Fruit fly (Drosophila melanogaster): ENCODE results near the gene CG8539.

The CG8539 gene

dm6 chr3L:7528380-7529080 is 29.9 kb upstream of the CG8539 start, which contains the start of gene lqf (continued):
- TF ChIP-seq kni (GFP tag; optimal IDR thresholded peaks at IDR 0.05) (no peak), CG30020 (tag; optimal IDR thresholded peaks at IDR 0.05) (peak; percentile 42), ash1 (GFP tag; optimal IDR thresholded peaks at IDR 0.05) (no peak), CG8388 (GFP tag; optimal IDR thresholded peaks at IDR 0.05) (no peak), Hand (GFP tag; optimal IDR thresholded peaks at IDR 0.05) (no peak), usp (GFP tag; optimal IDR thresholded peaks at IDR 0.05) (no peak), Myb (GFP tag; optimal IDR thresholded peaks at IDR 0.05) (peak; percentile 62), D19A (tag; optimal IDR thresholded peaks at IDR 0.05) (no peak), da (GFP tag; optimal IDR thresholded peaks at IDR 0.05) (no peak), stc (GFP tag; IDR thresholded peaks at IDR 0.05) (0 out of 2 replicates have a peak, but pooled peaks have one; percentile 18), gt (GFP tag; IDR thresholded peaks at IDR 0.05) (no peak), NK7.1 (GFP tag; optimal IDR thresholded peaks at IDR 0.05) (no peak), cas (GFP tag; IDR thresholded peaks at IDR 0.05) (no peak), CG7963 (GFP tag; IDR thresholded peaks at IDR 0.05; ENCODE audit: partially characterized antibody) (peak; percentile 84), nau (GFP tag; optimal IDR thresholded peaks at IDR 0.05) (no peak), CG8281 (tag; optimal IDR thresholded peaks at IDR 0.05) (no peak), repo (GFP tag; optimal IDR thresholded peaks at IDR 0.05) (no peak), CG15073 (GFP tag; optimal IDR thresholded peaks at IDR 0.05) (no peak), crp (GFP tag; optimal IDR thresholded peaks at IDR 0.05) (no peak), ro (GFP tag; IDR thresholded peaks at IDR 0.05) (no peak), gce (GFP tag; IDR thresholded peaks at IDR 0.05) (no peak), grau (tag; optimal IDR thresholded peaks at IDR 0.05) (peak; percentile 35), pfk (GFP tag; optimal IDR thresholded peaks at IDR 0.05) (no peak), CG9797 (GFP tag; optimal IDR thresholded peaks at IDR 0.05) (peak; percentile 31), HLH3B (GFP tag; IDR thresholded peaks at IDR 0.05) (no peak), CG14965 (GFP tag; optimal IDR thresholded peaks at IDR 0.05; ENCODE audit: borderline replicate concordance) (no peak), CG6683 (GFP tag; optimal IDR thresholded peaks at IDR 0.05) (no peak), fd102C (GFP tag; optimal IDR thresholded peaks at IDR 0.05) (no peak), sens-2 (GFP tag; IDR thresholded peaks at IDR 0.05) (no peak), slou (GFP tag; optimal IDR thresholded peaks at IDR 0.05) (peak; percentile 22), shn (GFP tag; optimal IDR thresholded peaks at IDR 0.05) (no peak), CG3847 (GFP tag; IDR thresholded peaks at IDR 0.05) (no peak), CG8944 (GFP tag; optimal IDR thresholded peaks at IDR 0.05) (no peak), Hr39 (optimal IDR thresholded peaks at IDR 0.05) (no peak), crol (GFP tag; IDR thresholded peaks at IDR 0.05) (no peak), CG18262 (tag; optimal IDR thresholded peaks at IDR 0.05) (peak; percentile 43), corto (GFP tag; optimal IDR thresholded peaks at IDR 0.05) (no peak), H15 (GFP tag; IDR thresholded peaks at IDR 0.05) (no peak), CG11398 (GFP tag; optimal IDR thresholded peaks at IDR 0.05) (no peak), CG7987 (GFP tag; optimal IDR thresholded peaks at IDR 0.05) (no peak), Doc3 (GFP tag; IDR thresholded peaks at IDR 0.05; ENCODE audit: partially characterized antibody) (peak; percentile 77), Sry-β (GFP tag; optimal IDR thresholded peaks at IDR 0.05) (no peak), wek (GFP tag; optimal IDR thresholded peaks at IDR 0.05) (no peak), pros (GFP tag; optimal IDR thresholded peaks at IDR 0.05) (no peak), BtbVII (GFP tag; optimal IDR thresholded peaks at IDR 0.05) (no peak), CG15601 (tag; optimal IDR thresholded peaks at IDR 0.05) (no peak), mirr (GFP tag; optimal IDR thresholded peaks at IDR 0.05) (no peak), Dek (tag; optimal IDR thresholded peaks at IDR 0.05) (peak; percentile 6), Trl (optimal IDR thresholded peaks at IDR 0.05) (no peak), Trl (GFP tag; optimal IDR thresholded peaks at IDR 0.05) (no peak), CG32772 (GFP tag; IDR thresholded peaks at IDR 0.05) (no peak)
